Worm (Caenorhabditis elegans) whole organism, young adult: ENCODE data around the gene ndab-1.

Experiments
- F37B4.10 ChIP-seq: fragments of 200-800 bp; sonication (Bioruptor generic); IDR thresholded peaks from 2 replicates; pipeline ENCODE4 v1.3.6; 2022; ENCODE audit warnings: missing genetic modification characterization, missing compliant biosample characterization
- F52B5.7 ChIP-seq: sonication (generic microtip); optimal IDR thresholded peaks from 2 replicates; lab custom pipeline; 2016; ENCODE audit warnings: mild to moderate bottlenecking, missing genetic modification characterization, missing compliant biosample characterization
- F57A8.1 ChIP-seq: fragments of 200-800 bp; sonication (Bioruptor generic); optimal IDR thresholded peaks from 2 replicates; lab custom pipeline; 2018; ENCODE audit warnings: mild to moderate bottlenecking, missing genetic modification characterization, moderate library complexity, missing compliant biosample characterization
- K11D2.4 ChIP-seq: fragments of 200-800 bp; sonication (Bioruptor generic); IDR thresholded peaks from 2 replicates; pipeline ENCODE4 v1.3.6; 2022; ENCODE audit warnings: missing genetic modification reagents, missing genetic modification characterization, missing compliant biosample characterization
- K12H6.12 ChIP-seq: fragments of 200-800 bp; sonication (Bioruptor generic); optimal IDR thresholded peaks from 2 replicates; lab custom pipeline; 2018; ENCODE audit warnings: mild to moderate bottlenecking, missing genetic modification characterization, missing compliant biosample characterization
- T07F8.4 ChIP-seq: sonication (generic microtip); optimal IDR thresholded peaks from 2 replicates; lab custom pipeline; 2016; ENCODE audit warnings: mild to moderate bottlenecking, missing genetic modification characterization, moderate library complexity, missing compliant biosample characterization
- Y53G8AR.9 ChIP-seq: fragments of 200-800 bp; sonication (Bioruptor generic); conservative IDR thresholded peaks from 2 replicates; pipeline ENCODE4 v1.3.6; 2022; ENCODE audit warnings: missing genetic modification reagents, missing genetic modification characterization, missing compliant biosample characterization
- ZK185.1 ChIP-seq: sonication (generic microtip); optimal IDR thresholded peaks from 2 replicates; lab custom pipeline; 2016; ENCODE audit warnings: mild to moderate bottlenecking, missing genetic modification characterization, missing compliant biosample characterization; ENCODE audit not compliant: poor library complexity, severe bottlenecking
- ama-1 ChIP-seq, 3 experiments: fragments of 150-350 bp in 1 of 3; sonication (generic microtip) in 2 of 3; optimal IDR thresholded peaks; 2 replicates each; lab custom pipeline; 2014 to 2018; ENCODE audit warnings: missing biosample characterization in 2 of 3, missing genetic modification characterization in 2 of 3, missing genetic modification reagents in 2 of 3
- aptf-2 ChIP-seq: fragments of 200-800 bp; sonication (Bioruptor generic); conservative IDR thresholded peaks from 2 replicates; pipeline ENCODE4 v1.3.6; 2022; ENCODE audit warnings: missing genetic modification reagents, missing genetic modification characterization, missing compliant biosample characterization
- aptf-3 ChIP-seq: fragments of 200-800 bp; sonication (Bioruptor generic); IDR thresholded peaks from 2 replicates; pipeline ENCODE4 v1.3.6; 2022; ENCODE audit warnings: missing genetic modification characterization, missing compliant biosample characterization
- atf-7 ChIP-seq: sonication (generic microtip); optimal IDR thresholded peaks from 2 replicates; lab custom pipeline; 2017; ENCODE audit warnings: mild to moderate bottlenecking, missing genetic modification characterization, missing compliant biosample characterization
- athp-1 ChIP-seq: sonication (generic microtip); optimal IDR thresholded peaks from 2 replicates; lab custom pipeline; 2017; ENCODE audit warnings: mild to moderate bottlenecking, missing genetic modification characterization, missing compliant biosample characterization
- bed-1 ChIP-seq: fragments of 200-800 bp; sonication (Bioruptor generic); IDR thresholded peaks from 2 replicates; pipeline ENCODE4 v1.3.6; 2022; ENCODE audit warnings: missing genetic modification reagents, missing genetic modification characterization, missing compliant biosample characterization
- cebp-2 ChIP-seq: fragments of 200-800 bp; sonication (Bioruptor generic); IDR thresholded peaks from 2 replicates; pipeline ENCODE4 v1.3.6; 2022; ENCODE audit warnings: missing genetic modification characterization, missing compliant biosample characterization
- ceh-27 ChIP-seq: fragments of 200-800 bp; sonication (Bioruptor generic); optimal IDR thresholded peaks from 2 replicates; lab custom pipeline; 2018; ENCODE audit warnings: mild to moderate bottlenecking, missing genetic modification characterization, moderate library complexity, missing compliant biosample characterization
- ceh-79 ChIP-seq: sonication (generic microtip); optimal IDR thresholded peaks from 2 replicates; lab custom pipeline; 2017; ENCODE audit warnings: mild to moderate bottlenecking, missing genetic modification characterization, missing compliant biosample characterization
- ceh-91 ChIP-seq: fragments of 200-800 bp; sonication (Bioruptor generic); IDR thresholded peaks from 2 replicates; pipeline ENCODE4 v1.3.6; 2022; ENCODE audit warnings: missing genetic modification reagents, missing genetic modification characterization, missing compliant biosample characterization
- dox-1 ChIP-seq: fragments of 200-800 bp; sonication (Bioruptor generic); IDR thresholded peaks from 2 replicates; pipeline ENCODE4 v1.3.6; 2022; ENCODE audit warnings: missing genetic modification reagents, missing genetic modification characterization, missing compliant biosample characterization
- egl-18 ChIP-seq: fragments of 200-800 bp; sonication (Bioruptor generic); IDR thresholded peaks from 2 replicates; pipeline ENCODE4 v1.3.6; 2022; ENCODE audit warnings: missing genetic modification reagents, missing genetic modification characterization, missing compliant biosample characterization
- him-1 ChIP-seq: sonication (generic microtip); optimal IDR thresholded peaks from 2 replicates; lab custom pipeline; 2016; ENCODE audit warnings: missing genotype, missing genetic modification reagents, missing genetic modification characterization, missing compliant biosample characterization
- lin-26 ChIP-seq: fragments of 200-800 bp; sonication (Bioruptor generic); IDR thresholded peaks from 2 replicates; pipeline ENCODE4 v1.3.6; 2022; ENCODE audit warnings: missing genetic modification reagents, missing genetic modification characterization, missing compliant biosample characterization
- madf-10 ChIP-seq: sonication (generic microtip); optimal IDR thresholded peaks from 2 replicates; lab custom pipeline; 2016; ENCODE audit warnings: mild to moderate bottlenecking, missing genetic modification characterization, missing compliant biosample characterization
- madf-6 ChIP-seq: fragments of 200-800 bp; sonication (Bioruptor generic); IDR thresholded peaks from 2 replicates; pipeline ENCODE4 v1.3.6; 2022; ENCODE audit warnings: missing genetic modification reagents, missing genetic modification characterization, missing compliant biosample characterization
- nfya-2 ChIP-seq: fragments of 200-800 bp; sonication (Bioruptor generic); IDR thresholded peaks from 2 replicates; pipeline ENCODE4 v1.3.6; 2022; ENCODE audit warnings: missing genetic modification reagents, missing genetic modification characterization, missing compliant biosample characterization
- nhr-179 ChIP-seq: sonication (generic microtip); optimal IDR thresholded peaks from 2 replicates; lab custom pipeline; 2016; ENCODE audit warnings: mild to moderate bottlenecking, missing genetic modification characterization, missing compliant biosample characterization
- nhr-27 ChIP-seq: fragments of 200-800 bp; sonication (Bioruptor generic); optimal IDR thresholded peaks from 2 replicates; lab custom pipeline; 2018; ENCODE audit warnings: mild to moderate bottlenecking, missing genetic modification characterization, moderate library complexity, missing compliant biosample characterization
- nhr-90 ChIP-seq: sonication (generic microtip); optimal IDR thresholded peaks from 2 replicates; lab custom pipeline; 2016; ENCODE audit warnings: missing genotype, mild to moderate bottlenecking, missing genetic modification characterization, missing compliant biosample characterization
- sdz-38 ChIP-seq: sonication (generic microtip); optimal IDR thresholded peaks from 2 replicates; lab custom pipeline; 2016; ENCODE audit warnings: missing genotype, missing genetic modification characterization, missing compliant biosample characterization
- somi-1 ChIP-seq: fragments of 200-800 bp; sonication (Bioruptor generic); optimal IDR thresholded peaks from 2 replicates; lab custom pipeline; 2018; ENCODE audit warnings: mild to moderate bottlenecking, missing genetic modification characterization, missing compliant biosample characterization
- tbp1 ChIP-seq: fragments of 200-800 bp; sonication (Bioruptor generic); optimal IDR thresholded peaks from 2 replicates; lab custom pipeline; 2018; ENCODE audit warnings: mild to moderate bottlenecking, missing genetic modification characterization, missing compliant biosample characterization
- tbx-9 ChIP-seq: sonication (generic microtip); optimal IDR thresholded peaks from 2 replicates; lab custom pipeline; 2016; ENCODE audit warnings: borderline replicate concordance, missing genetic modification characterization, inconsistent platforms, missing compliant biosample characterization
- tlf-1 ChIP-seq: fragments of 200-800 bp; sonication (Bioruptor generic); optimal IDR thresholded peaks from 2 replicates; lab custom pipeline; 2018; ENCODE audit warnings: mild to moderate bottlenecking, missing genetic modification characterization, missing compliant biosample characterization
- unc-130 ChIP-seq: sonication (generic microtip); optimal IDR thresholded peaks from 2 replicates; lab custom pipeline; 2016; ENCODE audit warnings: missing genetic modification reagents, missing genetic modification characterization, missing compliant biosample characterization
- xnd-1 ChIP-seq: sonication (generic microtip); optimal IDR thresholded peaks from 2 replicates; lab custom pipeline; 2016; ENCODE audit warnings: missing genotype, missing genetic modification reagents, missing genetic modification characterization, missing compliant biosample characterization
- zfh-2 ChIP-seq: fragments of 200-800 bp; sonication (Bioruptor generic); conservative IDR thresholded peaks from 2 replicates; pipeline ENCODE4 v1.3.6; 2022; ENCODE audit warnings: missing genetic modification reagents, missing genetic modification characterization, missing compliant biosample characterization
- zim-3 ChIP-seq: sonication (generic microtip); optimal IDR thresholded peaks from 2 replicates; lab custom pipeline; 2017; ENCODE audit warnings: mild to moderate bottlenecking, missing genetic modification characterization, moderate library complexity, missing compliant biosample characterization
- ztf-25 ChIP-seq: fragments of 200-800 bp; sonication (Bioruptor generic); IDR thresholded peaks from 2 replicates; pipeline ENCODE4 v1.3.6; 2022; ENCODE audit warnings: missing genetic modification reagents, missing genetic modification characterization, missing compliant biosample characterization
- ztf-28 ChIP-seq: fragments of 200-800 bp; sonication (Bioruptor generic); IDR thresholded peaks from 2 replicates; pipeline ENCODE4 v1.3.6; 2022; ENCODE audit warnings: missing genetic modification reagents, missing genetic modification characterization, missing compliant biosample characterization

ndab-1 gene

DNA sequence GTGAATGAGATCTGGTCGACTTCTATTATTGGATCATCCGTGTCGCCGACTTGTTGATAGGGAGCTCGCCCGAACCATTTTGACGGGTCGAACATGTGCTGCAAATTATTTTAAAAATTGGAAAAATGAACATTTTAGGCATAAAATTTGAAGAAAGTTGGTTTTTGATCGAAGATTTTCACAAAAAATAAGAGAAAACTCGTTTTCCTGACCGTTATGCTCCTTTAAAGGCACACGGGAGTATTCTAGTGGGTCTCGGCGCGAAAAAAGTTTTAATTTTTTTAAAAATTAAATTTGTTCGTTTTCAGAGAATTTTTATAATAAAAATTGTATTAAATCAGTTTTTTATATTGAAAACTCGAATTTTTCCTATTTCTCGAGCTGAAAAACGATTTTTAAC lies 1.3 kb downstream of the ndab-1 start, which contains the start of gene Y56A3A.16:
Y56A3A.16 (minus strand) TSS at position 101 of the 400 bp plus-strand sequence.
- TF ChIP-seq ztf-28 (GFP tag; lab: Robert Waterston, UW) (no peak), nfya-2 (GFP tag; lab: Robert Waterston, UW) (no peak), nhr-179 (no peak), dox-1 (no peak), aptf-2 (GFP tag; lab: Robert Waterston, UW) (no peak), lin-26 (GFP tag; lab: Robert Waterston, UW) (no peak), K11D2.4 (GFP tag; lab: Robert Waterston, UW) (no peak), cebp-2 (GFP tag; lab: Robert Waterston, UW) (no peak), athp-1 (no peak), Y53G8AR.9 (no peak), ceh-91 (GFP tag; lab: Robert Waterston, UW) (no peak), egl-18 (GFP tag; lab: Robert Waterston, UW) (no peak), T07F8.4 (tag; lab: Kevin White, UChicago) (no peak), tbx-9 (tag; lab: Kevin White, UChicago) (no peak), ZK185.1 (tag; lab: Kevin White, UChicago) (no peak), aptf-3 (no peak), F52B5.7 (no peak)

DNA sequence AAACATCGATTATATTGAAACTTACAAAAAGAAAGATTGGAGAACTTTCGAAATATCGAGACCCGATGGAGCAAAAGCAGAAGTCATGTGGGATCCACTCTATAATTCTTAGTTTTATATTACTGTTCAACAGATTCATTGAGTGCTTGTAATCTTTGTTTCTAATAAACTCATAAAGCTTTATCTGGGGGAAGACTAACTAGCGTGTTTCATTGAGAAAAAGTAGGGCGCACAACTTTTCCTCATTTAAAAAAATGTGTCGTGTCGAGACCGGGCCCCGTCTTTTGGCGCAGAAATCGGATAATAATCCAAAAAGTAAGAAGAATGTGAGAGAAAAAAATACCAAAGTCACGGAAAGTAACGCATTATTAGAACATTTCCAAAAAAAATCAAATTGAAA lies 5.7 kb downstream of the ndab-1 start, which contains the start of gene faah-4:
faah-4 (minus strand) TSS at position 101 of the 400 bp plus-strand sequence.
- no peak for TF ChIP-seq F57A8.1
- TF ChIP-seq ZK185.1 (tag; lab: Kevin White, UChicago), result no peak
- TF ChIP-seq ztf-25 (GFP tag; lab: Robert Waterston, UW), result no peak
- TF ChIP-seq tbp1 (GFP tag; lab: Kevin White, UChicago), result no peak
- TF ChIP-seq K12H6.12 (tag; lab: Kevin White, UChicago), result no peak
- TF ChIP-seq nhr-90 (tag; lab: Kevin White, UChicago), result no peak
- TF ChIP-seq him-1, result no peak
- no peak for TF ChIP-seq zim-3 (tag; lab: Kevin White, UChicago)
- no peak for TF ChIP-seq cebp-2 (GFP tag; lab: Robert Waterston, UW)
- no peak for TF ChIP-seq madf-10 (tag; lab: Kevin White, UChicago)
- no peak for TF ChIP-seq athp-1
- TF ChIP-seq atf-7 (tag; lab: Kevin White, UChicago), result no peak

DNA sequence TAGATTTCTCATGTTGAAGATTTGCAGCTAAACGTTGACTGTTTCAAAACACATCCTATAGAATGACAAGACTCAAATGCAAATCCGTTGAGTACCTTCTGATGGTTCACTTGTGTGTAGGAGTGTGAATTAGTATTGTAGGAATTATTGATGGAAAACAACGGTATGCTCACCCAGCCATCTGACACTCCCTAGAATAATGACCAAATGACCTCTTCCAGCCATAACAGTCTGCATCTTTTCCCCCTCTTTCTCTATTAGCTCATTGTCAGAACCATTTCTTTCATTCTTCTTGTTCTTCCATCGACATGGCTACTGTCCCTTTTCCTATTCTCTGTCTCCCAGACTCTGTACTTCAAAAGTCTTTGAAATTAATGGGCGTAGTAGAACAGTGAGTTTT lies 6.9 kb downstream of the ndab-1 start, which contains the start of gene fbxb-24:
fbxb-24 (plus strand) TSS at position 301 of the 400 bp plus-strand sequence.
- TF ChIP-seq bed-1 (no peak), ceh-79 (tag; lab: Kevin White, UChicago) (no peak), sdz-38 (tag; lab: Kevin White, UChicago) (no peak), madf-6 (no peak), nhr-90 (tag; lab: Kevin White, UChicago) (no peak), ceh-27 (no peak), tlf-1 (GFP tag; lab: Kevin White, UChicago) (no peak), xnd-1 (tag; lab: Kevin White, UChicago) (no peak), F37B4.10 (GFP tag; lab: Robert Waterston, UW) (no peak), somi-1 (no peak), nhr-27 (tag; lab: Kevin White, UChicago) (no peak), unc-130 (GFP tag; lab: Kevin White, UChicago) (no peak), madf-10 (tag; lab: Kevin White, UChicago) (no peak), T07F8.4 (tag; lab: Kevin White, UChicago) (no peak), ama-1 (optimal IDR thresholded peaks at IDR 0.05; lab: Kevin White, UChicago) (no peak), ama-1 (GFP tag; optimal IDR thresholded peaks at IDR 0.05; lab: Kevin White, UChicago) (no peak), zfh-2 (GFP tag; lab: Robert Waterston, UW) (no peak)
